Fruit fly (Drosophila melanogaster) whole organism, prepupa: Measurements from ENCODE around the gene ND-24.

Experiments
- CG10669 ChIP-seq: fragments of 200-800 bp; sonication (Bioruptor generic); optimal IDR thresholded peaks from 3 replicates; lab custom pipeline; 2018; ENCODE audit warnings: missing biosample characterization, mild to moderate bottlenecking, missing genetic modification characterization, moderate library complexity
- CG6808 ChIP-seq: fragments of 200-800 bp; sonication (Bioruptor generic); optimal IDR thresholded peaks from 3 replicates; lab custom pipeline; 2017; ENCODE audit warnings: missing biosample characterization, missing genetic modification characterization, mild to moderate bottlenecking, moderate library complexity, missing genetic modification reagents
- CG6854 ChIP-seq: fragments of 200-800 bp; sonication (Bioruptor generic); optimal IDR thresholded peaks from 2 replicates; lab custom pipeline; 2017; ENCODE audit warnings: missing biosample characterization, mild to moderate bottlenecking, missing genetic modification characterization
- CG8632 ChIP-seq: fragments of 200-800 bp; sonication (Bioruptor generic); optimal IDR thresholded peaks from 3 replicates; lab custom pipeline; 2016; ENCODE audit warnings: missing biosample characterization, missing genetic modification characterization
- Eip78C ChIP-seq: fragments of 200-800 bp; sonication (Bioruptor generic); peaks from one replicate; lab custom pipeline; 2016; ENCODE audit warnings: missing biosample characterization, missing genetic modification characterization
- Lpt ChIP-seq: fragments of 200-800 bp; sonication (Bioruptor generic); optimal IDR thresholded peaks from 3 replicates; lab custom pipeline; 2016; ENCODE audit warnings: missing biosample characterization, missing genetic modification characterization
- OdsH ChIP-seq: fragments of 200-800 bp; sonication (Bioruptor generic); optimal IDR thresholded peaks from 3 replicates; lab custom pipeline; 2016; ENCODE audit warnings: missing biosample characterization, missing genetic modification characterization
- cyc ChIP-seq: fragments of 200-800 bp; sonication (Bioruptor generic); optimal IDR thresholded peaks from 3 replicates; lab custom pipeline; 2016; ENCODE audit warnings: missing biosample characterization, missing genetic modification characterization
- lz ChIP-seq: fragments of 200-800 bp; sonication (Bioruptor generic); optimal IDR thresholded peaks from 3 replicates; lab custom pipeline; 2016; ENCODE audit warnings: missing biosample characterization, missing genetic modification characterization
- ss ChIP-seq, 2 experiments: fragments of 200-800 bp; sonication (Bioruptor generic); optimal IDR thresholded peaks; 2 replicates in 1 of 2; 3 replicates in 1 of 2; lab custom pipeline; 2017 to 2018; ENCODE audit warnings: mild to moderate bottlenecking in 2 of 2, missing biosample characterization in 2 of 2, missing genetic modification characterization in 2 of 2, moderate library complexity in 1 of 2

- no peak for TF ChIP-seq OdsH (GFP tag; lab: Kevin White, UChicago)
- TF ChIP-seq lz: no peak
- TF ChIP-seq cyc: no peak
- TF ChIP-seq CG8632 (GFP tag; lab: Kevin White, UChicago): no peak
- TF ChIP-seq Eip78C (GFP tag; lab: Kevin White, UChicago): no peak
- TF ChIP-seq CG6808 (GFP tag; lab: Kevin White, UChicago): no peak
- no peak for TF ChIP-seq CG10669 (GFP tag; lab: Kevin White, UChicago)
- TF ChIP-seq Lpt (GFP tag; lab: Kevin White, UChicago): no peak
- TF ChIP-seq ss (GFP tag; optimal IDR thresholded peaks at IDR 0.05; lab: Kevin White, UChicago): no peak
- no peak for TF ChIP-seq CG6854 (GFP tag; lab: Kevin White, UChicago)
These were observed 24.6 kb downstream of the ND-24 start, which contains the start of gene IntS2 for dm6 chrX:17656501-17656900.
